Worm (Caenorhabditis elegans) whole organism, L4 larva: Measurements from ENCODE around the gene taf-11.3.
A peak's percentile ranks its signal among the peaks of the same experiment; 100 is the strongest.

Experiments
- F44E2.7 ChIP-seq: fragments of 200-800 bp; sonication (Bioruptor generic); IDR thresholded peaks from 2 replicates; pipeline ENCODE4 v2.1.2; 2022; ENCODE audit warnings: missing genetic modification characterization, missing compliant biosample characterization
- F49E8.2 ChIP-seq: sonication (generic microtip); optimal IDR thresholded peaks from 2 replicates; lab custom pipeline; 2016; ENCODE audit warnings: missing compliant biosample characterization, mild to moderate bottlenecking, missing genetic modification characterization, borderline replicate concordance
- T26A8.4 ChIP-seq: fragments of 200-800 bp; sonication (Bioruptor generic); IDR thresholded peaks from 2 replicates; pipeline ENCODE4 v1.3.6; 2022; ENCODE audit warnings: missing genetic modification characterization, missing compliant biosample characterization
- Y48G9A.11 ChIP-seq: fragments of 200-800 bp; sonication (Bioruptor generic); IDR thresholded peaks from 2 replicates; pipeline ENCODE4 v1.3.6; 2022; ENCODE audit warnings: missing genetic modification reagents, missing genetic modification characterization, missing compliant biosample characterization
- Y5F2A.4 ChIP-seq: fragments of 200-800 bp; sonication (Bioruptor generic); optimal IDR thresholded peaks from 2 replicates; lab custom pipeline; 2018; ENCODE audit warnings: mild to moderate bottlenecking, missing genetic modification characterization, missing compliant biosample characterization
- Y75B8A.6 ChIP-seq: fragments of 200-800 bp; sonication (Bioruptor generic); IDR thresholded peaks from 2 replicates; pipeline ENCODE4 v1.3.6; 2022; ENCODE audit warnings: missing genetic modification reagents, missing genetic modification characterization, missing compliant biosample characterization
- ZK546.5 ChIP-seq, 2 experiments: sonication (generic microtip); optimal IDR thresholded peaks; 2 replicates each; lab custom pipeline; 2017; ENCODE audit warnings: missing biosample characterization in 2 of 2, missing genetic modification characterization in 2 of 2
- aha-1 ChIP-seq: fragments of 150-350 bp; peaks from one replicate; lab custom pipeline; 2014; ENCODE audit warnings: missing biosample characterization, missing genetic modification characterization
- arid-1 ChIP-seq: fragments of 200-800 bp; sonication (Bioruptor generic); conservative IDR thresholded peaks from 2 replicates; pipeline ENCODE4 v1.3.6; 2022; ENCODE audit warnings: missing genetic modification reagents, missing genetic modification characterization, missing compliant biosample characterization
- attf-4 ChIP-seq: sonication (generic microtip); optimal IDR thresholded peaks from 3 replicates; lab custom pipeline; 2017; ENCODE audit warnings: missing biosample characterization, missing genetic modification characterization
- ceh-20 ChIP-seq: fragments of 200-800 bp; sonication (Bioruptor generic); IDR thresholded peaks from 2 replicates; pipeline ENCODE4 v1.3.6; 2022; ENCODE audit warnings: missing genetic modification reagents, missing genetic modification characterization, missing compliant biosample characterization
- cey-2 ChIP-seq: sonication (generic microtip); optimal IDR thresholded peaks from 3 replicates; lab custom pipeline; 2017; ENCODE audit warnings: missing genetic modification characterization, mild to moderate bottlenecking, missing compliant biosample characterization, antibody characterized with exemption, borderline replicate concordance; ENCODE audit not compliant: insufficient read depth
- ctbp-1 ChIP-seq: fragments of 200-800 bp; sonication (Bioruptor generic); IDR thresholded peaks from 2 replicates; pipeline ENCODE4 v1.3.6; 2022; ENCODE audit warnings: missing genetic modification reagents, missing genetic modification characterization, missing compliant biosample characterization
- dmd-6 ChIP-seq: fragments of 200-800 bp; sonication (Bioruptor generic); IDR thresholded peaks from 2 replicates; pipeline ENCODE4 v1.3.6; 2022; ENCODE audit warnings: missing genetic modification reagents, missing genetic modification characterization, missing compliant biosample characterization
- dmd-8 ChIP-seq: fragments of 200-800 bp; sonication (Bioruptor generic); IDR thresholded peaks from 2 replicates; pipeline ENCODE4 v1.3.6; 2022; ENCODE audit warnings: missing genetic modification characterization, missing compliant biosample characterization
- dmd-9 ChIP-seq: fragments of 200-800 bp; sonication (Bioruptor generic); IDR thresholded peaks from 2 replicates; pipeline ENCODE4 v1.3.6; 2022; ENCODE audit warnings: missing genetic modification reagents, missing genetic modification characterization, missing compliant biosample characterization
- dve-1 ChIP-seq: sonication (generic microtip); optimal IDR thresholded peaks from 2 replicates; lab custom pipeline; 2017; ENCODE audit warnings: antibody characterized with exemption, mild to moderate bottlenecking, missing genetic modification characterization, missing compliant biosample characterization; ENCODE audit not compliant: insufficient read depth
- egl-43 ChIP-seq: fragments of 200-800 bp; sonication (Bioruptor generic); IDR thresholded peaks from 2 replicates; pipeline ENCODE4 v1.3.6; 2022; ENCODE audit warnings: missing genetic modification reagents, missing genetic modification characterization, missing compliant biosample characterization
- hif-1 ChIP-seq, 2 experiments: sonication (generic microtip); optimal IDR thresholded peaks; 2 replicates each; lab custom pipeline; 2016 to 2017; ENCODE audit warnings: missing compliant biosample characterization in 2 of 2, missing genetic modification characterization in 2 of 2, missing genetic modification reagents in 2 of 2, missing genotype in 2 of 2, mild to moderate bottlenecking in 1 of 2
- hlh-11 ChIP-seq: fragments of 200-800 bp; sonication (Bioruptor generic); optimal IDR thresholded peaks from 2 replicates; lab custom pipeline; 2018; ENCODE audit warnings: mild to moderate bottlenecking, missing genetic modification characterization, missing compliant biosample characterization
- hlh-30 ChIP-seq: sonication (generic microtip); optimal IDR thresholded peaks from 2 replicates; lab custom pipeline; 2017; ENCODE audit warnings: antibody characterized with exemption, mild to moderate bottlenecking, missing genetic modification characterization, missing compliant biosample characterization; ENCODE audit not compliant: insufficient read depth
- lin-1 ChIP-seq: fragments of 200-800 bp; sonication (Bioruptor generic); IDR thresholded peaks from 2 replicates; pipeline ENCODE4 v1.3.6; 2022; ENCODE audit warnings: missing genetic modification reagents, missing genetic modification characterization, missing compliant biosample characterization
- lin-13 ChIP-seq: fragments of 150-350 bp; optimal IDR thresholded peaks from 2 replicates; lab custom pipeline; 2014; ENCODE audit warnings: missing biosample characterization, missing genetic modification reagents, missing genetic modification characterization
- lin-38 ChIP-seq: fragments of 200-800 bp; sonication (Bioruptor generic); IDR thresholded peaks from 2 replicates; pipeline ENCODE4 v1.3.6; 2022; ENCODE audit warnings: missing genetic modification reagents, missing genetic modification characterization, missing compliant biosample characterization
- mdl-1 ChIP-seq, 2 experiments: fragments of 150-350 bp in 1 of 2; sonication (generic microtip) in 1 of 2; optimal IDR thresholded peaks; 2 replicates each; lab custom pipeline; 2014 to 2017; ENCODE audit warnings: missing biosample characterization in 2 of 2, missing genetic modification characterization in 2 of 2
- mdt-29 ChIP-seq: fragments of 200-800 bp; sonication (Bioruptor generic); IDR thresholded peaks from 2 replicates; pipeline ENCODE4 v1.3.6; 2022; ENCODE audit warnings: missing genetic modification reagents, missing genetic modification characterization, missing compliant biosample characterization
- mep-1 ChIP-seq: fragments of 150-350 bp; sonication (generic microtip); optimal IDR thresholded peaks from 3 replicates; lab custom pipeline; 2014; ENCODE audit warnings: missing biosample characterization, missing genetic modification characterization
- mxl-2 ChIP-seq: fragments of 200-800 bp; sonication (Bioruptor generic); conservative IDR thresholded peaks from 2 replicates; pipeline ENCODE4 v1.3.6; 2022; ENCODE audit warnings: missing genetic modification reagents, missing genetic modification characterization, missing compliant biosample characterization
- mxl-3 ChIP-seq: fragments of 200-800 bp; sonication (Bioruptor generic); optimal IDR thresholded peaks from 2 replicates; lab custom pipeline; 2018; ENCODE audit warnings: mild to moderate bottlenecking, missing genetic modification characterization, missing compliant biosample characterization
- nhr-102 ChIP-seq: sonication (generic microtip); optimal IDR thresholded peaks from 2 replicates; lab custom pipeline; 2016; ENCODE audit warnings: mild to moderate bottlenecking, missing genetic modification characterization, moderate library complexity, missing compliant biosample characterization
- nhr-11 ChIP-seq: fragments of 150-350 bp; optimal IDR thresholded peaks from 2 replicates; lab custom pipeline; 2014; ENCODE audit warnings: missing biosample characterization, missing genetic modification characterization
- nhr-237 ChIP-seq: sonication (generic microtip); optimal IDR thresholded peaks from 2 replicates; lab custom pipeline; 2017; ENCODE audit warnings: missing biosample characterization, missing genetic modification characterization
- nhr-25 ChIP-seq: sonication (generic microtip); optimal IDR thresholded peaks from 2 replicates; lab custom pipeline; 2017; ENCODE audit warnings: missing genetic modification characterization, mild to moderate bottlenecking, missing compliant biosample characterization, antibody characterized with exemption, moderate library complexity, borderline replicate concordance; ENCODE audit not compliant: insufficient read depth
- nhr-28 ChIP-seq: fragments of 150-350 bp; optimal IDR thresholded peaks from 2 replicates; lab custom pipeline; 2014; ENCODE audit warnings: missing biosample characterization, missing genetic modification characterization
- nhr-41 ChIP-seq: fragments of 200-800 bp; sonication (Bioruptor generic); IDR thresholded peaks from 2 replicates; pipeline ENCODE4 v1.3.6; 2022; ENCODE audit warnings: missing genetic modification reagents, missing genetic modification characterization, missing compliant biosample characterization
- pha-4 ChIP-seq, 2 experiments: fragments of 150-350 bp in 1 of 2; fragments of 200-800 bp in 1 of 2; sonication (Bioruptor generic) in 1 of 2; IDR thresholded peaks in 1 of 2; optimal IDR thresholded peaks in 1 of 2; 2 replicates each; pipeline versions ENCODE4 v1.3.6 to Lab custom; 2014 to 2022; ENCODE audit warnings: missing genetic modification characterization in 2 of 2, missing genetic modification reagents in 2 of 2, missing biosample characterization in 1 of 2, missing compliant biosample characterization in 1 of 2
- php-3 ChIP-seq: fragments of 200-800 bp; sonication (Bioruptor generic); IDR thresholded peaks from 2 replicates; pipeline ENCODE4 v1.3.6; 2022; ENCODE audit warnings: missing genetic modification reagents, missing genetic modification characterization, missing compliant biosample characterization
- pqm-1 ChIP-seq: sonication (generic microtip); optimal IDR thresholded peaks from 2 replicates; lab custom pipeline; 2017; ENCODE audit warnings: missing biosample characterization, missing genetic modification characterization
- saeg-2 ChIP-seq: fragments of 200-800 bp; sonication (Bioruptor generic); IDR thresholded peaks from 2 replicates; pipeline ENCODE4 v1.3.6; 2022; ENCODE audit warnings: missing genetic modification reagents, missing genetic modification characterization, missing compliant biosample characterization
- set-16 ChIP-seq: fragments of 200-800 bp; sonication (Bioruptor generic); IDR thresholded peaks from 2 replicates; pipeline ENCODE4 v1.3.6; 2022; ENCODE audit warnings: missing genetic modification reagents, missing genetic modification characterization, missing compliant biosample characterization
- spr-1 ChIP-seq: sonication (generic microtip); optimal IDR thresholded peaks from 2 replicates; lab custom pipeline; 2016; ENCODE audit warnings: mild to moderate bottlenecking, missing genetic modification characterization, missing compliant biosample characterization
- spr-3 ChIP-seq: fragments of 200-800 bp; sonication (Bioruptor generic); optimal IDR thresholded peaks from 2 replicates; lab custom pipeline; 2018; ENCODE audit warnings: mild to moderate bottlenecking, missing genetic modification characterization, missing compliant biosample characterization
- tag-97 ChIP-seq: fragments of 200-800 bp; sonication (Bioruptor generic); IDR thresholded peaks from 2 replicates; pipeline ENCODE4 v1.3.6; 2022; ENCODE audit warnings: missing genetic modification characterization, missing compliant biosample characterization
- tra-1 ChIP-seq: fragments of 200-800 bp; sonication (Bioruptor generic); IDR thresholded peaks from 2 replicates; pipeline ENCODE4 v1.3.6; 2022; ENCODE audit warnings: missing genetic modification reagents, missing genetic modification characterization, missing compliant biosample characterization
- unc-130 ChIP-seq: sonication (generic microtip); optimal IDR thresholded peaks from 2 replicates; lab custom pipeline; 2016; ENCODE audit warnings: missing genetic modification reagents, missing genetic modification characterization, missing compliant biosample characterization
- unc-62 ChIP-seq, 3 experiments: fragments of 150-350 bp in 1 of 3; sonication (generic microtip); optimal IDR thresholded peaks in 2 of 3; peaks in 1 of 3; 1 replicate in 1 of 3; 2 replicates in 2 of 3; lab custom pipeline; 2014 to 2017; ENCODE audit warnings: missing biosample characterization in 3 of 3, missing genetic modification characterization in 3 of 3, missing genetic modification reagents in 3 of 3, missing genotype in 1 of 3
- zip-2 ChIP-seq: fragments of 150-350 bp; optimal IDR thresholded peaks from 2 replicates; lab custom pipeline; 2014; ENCODE audit warnings: missing biosample characterization, missing genetic modification characterization
- ztf-11 ChIP-seq: fragments of 150-350 bp; optimal IDR thresholded peaks from 2 replicates; lab custom pipeline; 2014; ENCODE audit warnings: missing biosample characterization, missing genetic modification characterization
- ztf-7 ChIP-seq: fragments of 150-350 bp; optimal IDR thresholded peaks from 2 replicates; lab custom pipeline; 2014; ENCODE audit warnings: missing biosample characterization, missing genetic modification characterization

Gene taf-11.3

ce11 chrIII:10534191-10534590 is 29.1 kb upstream of the taf-11.3 start (continued):
- TF ChIP-seq php-3 (GFP tag; lab: Robert Waterston, UW) (peak; percentile 82), nhr-102 (tag; lab: Kevin White, UChicago) (no peak), spr-1 (no peak), lin-13 (GFP tag; lab: Kevin White, UChicago) (peak; percentile 34), mdl-1 (tag; optimal IDR thresholded peaks at IDR 0.05; lab: Kevin White, UChicago) (peak; percentile 74 to 91), lin-1 (0 out of 2 replicates have a peak, but pooled peaks have one; percentile 23), nhr-28 (tag; lab: Kevin White, UChicago) (peak; percentile 87), dmd-9 (GFP tag; lab: Robert Waterston, UW) (no peak), nhr-237 (tag; lab: Kevin White, UChicago) (no peak), dve-1 (tag; lab: Kevin White, UChicago) (peak; percentile 70), mxl-3 (GFP tag; lab: Kevin White, UChicago) (peak; percentile 98), T26A8.4 (GFP tag; lab: Robert Waterston, UW) (peak; percentile 42; the same call in 1 of the 2 replicates), tag-97 (GFP tag; lab: Robert Waterston, UW) (no peak), ztf-7 (tag; lab: Kevin White, UChicago) (peak; percentile 32), Y5F2A.4 (no peak), pqm-1 (tag; lab: Kevin White, UChicago) (peak; percentile 35), saeg-2 (GFP tag; lab: Robert Waterston, UW) (0 out of 2 replicates have a peak, but pooled peaks have one; percentile 44), set-16 (GFP tag; lab: Robert Waterston, UW) (peak; percentile 71), nhr-41 (GFP tag; lab: Robert Waterston, UW) (peak; percentile 61; the same call in 1 of the 2 replicates), ctbp-1 (GFP tag; lab: Robert Waterston, UW) (peak; percentile 62; the same call in 1 of the 2 replicates), lin-38 (GFP tag; lab: Robert Waterston, UW) (no peak; the same call in 1 of the 2 replicates), aha-1 (peak; percentile 45), ceh-20 (GFP tag; lab: Robert Waterston, UW) (no peak), tra-1 (peak; percentile 82), mep-1 (tag; lab: Kevin White, UChicago) (peak; percentile 30), mxl-2 (peak; percentile 73), nhr-11 (no peak), attf-4 (no peak), dmd-8 (GFP tag; lab: Robert Waterston, UW) (no peak), unc-62 (GFP tag; optimal IDR thresholded peaks at IDR 0.05 in 1 of 2; lab: Kevin White, UChicago) (no peak), unc-62 (tag; optimal IDR thresholded peaks at IDR 0.05; lab: Kevin White, UChicago) (no peak), unc-130 (GFP tag; lab: Kevin White, UChicago) (no peak), cey-2 (tag; lab: Kevin White, UChicago) (no peak), pha-4 (GFP tag; IDR thresholded peaks at IDR 0.05; lab: Robert Waterston, UW) (0 out of 2 replicates have a peak, but pooled peaks have one; percentile 46), pha-4 (tag; optimal IDR thresholded peaks at IDR 0.05; lab: Kevin White, UChicago) (no peak), hlh-30 (peak; percentile 80), F49E8.2 (tag; lab: Kevin White, UChicago) (no peak), dmd-6 (GFP tag; lab: Robert Waterston, UW) (peak; percentile 95), Y75B8A.6 (GFP tag; lab: Robert Waterston, UW) (no peak), hif-1 (tag; optimal IDR thresholded peaks at IDR 0.05; lab: Kevin White, UChicago) (peak in 1 of 2 experiments; percentile 97), arid-1 (GFP tag; lab: Robert Waterston, UW) (peak; percentile 64; the same call in 1 of the 2 replicates), zip-2 (no peak), ZK546.5 (tag; optimal IDR thresholded peaks at IDR 0.05; lab: Kevin White, UChicago) (no peak), egl-43 (no peak), ztf-11 (no peak), mdt-29 (GFP tag; lab: Robert Waterston, UW) (peak; percentile 69), spr-3 (GFP tag; lab: Kevin White, UChicago) (no peak), hlh-11 (peak; percentile 97), nhr-25 (tag; lab: Kevin White, UChicago) (no peak), Y48G9A.11 (no peak), F44E2.7 (no peak)
